Worm (Caenorhabditis elegans): ENCODE data around the gene ppm-2.

DNA sequence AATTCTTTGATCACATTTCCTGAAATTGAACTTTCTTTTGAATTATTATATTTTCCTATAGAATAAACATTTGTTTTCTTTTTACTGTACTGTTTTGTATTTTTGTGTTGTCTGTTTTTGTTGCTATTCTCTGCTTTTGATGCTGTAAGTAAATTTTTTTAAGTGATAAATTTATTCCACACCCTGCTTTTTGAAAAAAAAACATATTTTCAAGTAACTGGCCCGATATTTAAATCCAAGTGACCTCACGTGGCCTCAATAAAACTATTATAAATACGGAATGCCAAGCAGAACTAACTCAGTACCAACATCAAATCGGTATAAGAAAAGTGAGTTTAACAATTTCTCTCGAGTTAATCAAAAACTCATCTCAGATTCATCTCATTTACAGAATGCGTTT is 22.1 kb upstream of the ppm-2 start, which contains the start of gene clec-151:
- no peak for TF ChIP-seq zip-8 (tag; optimal IDR thresholded peaks at IDR 0.05)
- no peak for TF ChIP-seq tbx-8 (GFP tag; optimal IDR thresholded peaks at IDR 0.05)
- TF ChIP-seq nhr-76 (tag; optimal IDR thresholded peaks at IDR 0.05): no peak
- TF ChIP-seq elt-1 (tag; optimal IDR thresholded peaks at IDR 0.05; ENCODE audit: borderline replicate concordance, insufficient read depth): no peak
